Fruit fly (Drosophila melanogaster) whole organism, embryonic: ENCODE results near the gene sna.
A peak's percentile ranks its signal among the peaks of the same experiment; 100 is the strongest.

Experiments used
- CG10209 ChIP-seq: fragments of 200-800 bp; sonication (Bioruptor generic); optimal IDR thresholded peaks from 3 replicates; lab custom pipeline; 2017; ENCODE audit warnings: missing biosample characterization, mild to moderate bottlenecking, missing genetic modification characterization, missing genetic modification reagents
- CG1024 ChIP-seq: fragments of 200-800 bp; sonication (Bioruptor generic); IDR thresholded peaks from 2 replicates; pipeline ENCODE4 v1.3.6; 2022; ENCODE audit warnings: missing biosample characterization, missing genetic modification characterization
- CG14710 ChIP-seq: fragments of 200-800 bp; sonication (Bioruptor generic); optimal IDR thresholded peaks from 3 replicates; lab custom pipeline; 2019; ENCODE audit warnings: missing biosample characterization, mild to moderate bottlenecking, missing genetic modification characterization, moderate library complexity
- CG15479 ChIP-seq: fragments of 200-800 bp; sonication (Bioruptor generic); optimal IDR thresholded peaks from 3 replicates; lab custom pipeline; 2019; ENCODE audit warnings: missing biosample characterization, mild to moderate bottlenecking, missing genetic modification characterization, moderate library complexity
- CG17612 ChIP-seq: fragments of 200-800 bp; sonication (Bioruptor generic); IDR thresholded peaks from 2 replicates; pipeline ENCODE4 v1.3.6; 2022; ENCODE audit warnings: missing biosample characterization, missing genetic modification characterization
- CG18262 ChIP-seq: fragments of 200-800 bp; optimal IDR thresholded peaks from 3 replicates; lab custom pipeline; 2019; ENCODE audit warnings: missing biosample characterization, mild to moderate bottlenecking, missing genetic modification characterization, moderate library complexity
- CG18764 ChIP-seq: fragments of 200-800 bp; sonication (Bioruptor generic); optimal IDR thresholded peaks from 3 replicates; lab custom pipeline; 2016; ENCODE audit warnings: missing biosample characterization, missing genetic modification characterization
- CG31224 ChIP-seq: fragments of 200-800 bp; sonication (Bioruptor generic); IDR thresholded peaks from 2 replicates; pipeline ENCODE4 v1.3.6; 2022; ENCODE audit warnings: missing biosample characterization, missing genetic modification characterization
- CG3163 ChIP-seq: fragments of 200-800 bp; sonication (Bioruptor generic); optimal IDR thresholded peaks from 3 replicates; lab custom pipeline; 2016; ENCODE audit warnings: missing biosample characterization, missing genetic modification characterization
- CG34422 ChIP-seq: fragments of 200-800 bp; sonication (Bioruptor generic); IDR thresholded peaks from 3 replicates; pipeline ENCODE4 v1.3.6; 2022; ENCODE audit warnings: missing biosample characterization, missing genetic modification characterization
- CG3726 ChIP-seq: fragments of 200-800 bp; sonication (Bioruptor generic); IDR thresholded peaks from 3 replicates; pipeline ENCODE4, ENCODE4 v1.3.6; 2022; ENCODE audit warnings: missing biosample characterization, missing genetic modification characterization
- CG4404 ChIP-seq: fragments of 200-800 bp; sonication (Bioruptor generic); IDR thresholded peaks from 2 replicates; pipeline ENCODE4 v1.3.6; 2022; ENCODE audit warnings: missing biosample characterization, missing genetic modification characterization
- CG6272 ChIP-seq: fragments of 200-800 bp; sonication (Bioruptor generic); IDR thresholded peaks from 2 replicates; pipeline ENCODE4 v1.3.6; 2022; ENCODE audit warnings: missing biosample characterization, missing genetic modification characterization
- CG7357 ChIP-seq: fragments of 200-800 bp; sonication (Bioruptor generic); IDR thresholded peaks from 3 replicates; pipeline ENCODE4 v1.3.6; 2022; ENCODE audit warnings: missing biosample characterization, missing genetic modification characterization
- CG7556 ChIP-seq: fragments of 200-800 bp; sonication (Bioruptor generic); optimal IDR thresholded peaks from 2 replicates; lab custom pipeline; 2017; ENCODE audit warnings: missing biosample characterization, mild to moderate bottlenecking, missing genetic modification characterization
- CG7963 ChIP-seq: fragments of 200-800 bp; sonication (Bioruptor generic); IDR thresholded peaks from 3 replicates; pipeline ENCODE4 v1.3.6; 2022; ENCODE audit warnings: missing biosample characterization, missing genetic modification characterization; ENCODE audit not compliant: partially characterized antibody
- CG8944 ChIP-seq: fragments of 200-800 bp; sonication (Bioruptor generic); optimal IDR thresholded peaks from 3 replicates; lab custom pipeline; 2016; ENCODE audit warnings: missing biosample characterization, missing genetic modification characterization
- CG9437 ChIP-seq: fragments of 200-800 bp; sonication (Bioruptor generic); optimal IDR thresholded peaks from 2 replicates; lab custom pipeline; 2018; ENCODE audit warnings: missing biosample characterization, mild to moderate bottlenecking, missing genetic modification characterization
- CG9932 ChIP-seq: fragments of 200-800 bp; sonication (Bioruptor generic); IDR thresholded peaks from 2 replicates; pipeline ENCODE4 v1.3.6; 2022; ENCODE audit warnings: missing biosample characterization, missing genetic modification characterization
- Dek ChIP-seq: fragments of 200-800 bp; sonication (Bioruptor generic); optimal IDR thresholded peaks from 3 replicates; lab custom pipeline; 2019; ENCODE audit warnings: missing biosample characterization, mild to moderate bottlenecking, missing genetic modification characterization, moderate library complexity
- Drgx ChIP-seq: fragments of 200-800 bp; sonication (Bioruptor generic); IDR thresholded peaks from 2 replicates; pipeline ENCODE4 v1.3.6; 2022; ENCODE audit warnings: missing biosample characterization, missing genetic modification characterization
- Fer1 ChIP-seq: fragments of 200-800 bp; sonication (Bioruptor generic); optimal IDR thresholded peaks from 2 replicates; lab custom pipeline; 2017; ENCODE audit warnings: missing biosample characterization, mild to moderate bottlenecking, missing genetic modification characterization
- Fer2 ChIP-seq: fragments of 200-800 bp; sonication (Bioruptor generic); optimal IDR thresholded peaks from 2 replicates; lab custom pipeline; 2018; ENCODE audit warnings: missing biosample characterization, mild to moderate bottlenecking, missing genetic modification characterization, moderate library complexity
- Gug ChIP-seq: fragments of 200-800 bp; sonication (Bioruptor generic); IDR thresholded peaks from 4 replicates; pipeline ENCODE4 v1.3.6; 2022; ENCODE audit warnings: missing biosample characterization, missing genetic modification characterization
- H2.0 ChIP-seq: fragments of 200-800 bp; sonication (Bioruptor generic); IDR thresholded peaks from 2 replicates; pipeline ENCODE4 v1.3.6; 2022; ENCODE audit warnings: missing biosample characterization, missing genetic modification characterization
- HLHmδ ChIP-seq: fragments of 200-800 bp; sonication (Bioruptor generic); optimal IDR thresholded peaks from 2 replicates; lab custom pipeline; 2018; ENCODE audit warnings: missing biosample characterization, mild to moderate bottlenecking, missing genetic modification characterization, moderate library complexity
- Max ChIP-seq: fragments of 200-800 bp; sonication (Bioruptor generic); optimal IDR thresholded peaks from 2 replicates; lab custom pipeline; 2016; ENCODE audit warnings: missing biosample characterization, mild to moderate bottlenecking, missing genetic modification characterization
- Mes4 ChIP-seq: fragments of 200-800 bp; sonication (Bioruptor generic); optimal IDR thresholded peaks from 2 replicates; lab custom pipeline; 2016; ENCODE audit warnings: missing biosample characterization, missing genetic modification characterization
- Oli ChIP-seq: fragments of 200-800 bp; sonication (Bioruptor generic); optimal IDR thresholded peaks from 2 replicates; lab custom pipeline; 2018; ENCODE audit warnings: missing biosample characterization, mild to moderate bottlenecking, missing genetic modification characterization, moderate library complexity
- PHDP ChIP-seq: fragments of 200-800 bp; sonication (Bioruptor generic); optimal IDR thresholded peaks from 3 replicates; lab custom pipeline; 2018; ENCODE audit warnings: missing biosample characterization, mild to moderate bottlenecking, missing genetic modification characterization, moderate library complexity
- Poxn ChIP-seq: fragments of 200-800 bp; sonication (Bioruptor generic); IDR thresholded peaks from 2 replicates; pipeline ENCODE4 v1.3.6; 2022; ENCODE audit warnings: missing biosample characterization, missing genetic modification characterization
- Rfx ChIP-seq: fragments of 200-800 bp; sonication (Bioruptor generic); IDR thresholded peaks from 2 replicates; pipeline ENCODE4 v1.3.6; 2022; ENCODE audit warnings: missing biosample characterization, missing genetic modification characterization
- Ssrp ChIP-seq: fragments of 200-800 bp; sonication (Bioruptor generic); optimal IDR thresholded peaks from 2 replicates; lab custom pipeline; 2018; ENCODE audit warnings: missing biosample characterization, mild to moderate bottlenecking, missing genetic modification characterization, moderate library complexity
- amos ChIP-seq: fragments of 200-800 bp; sonication (Bioruptor generic); IDR thresholded peaks from 2 replicates; pipeline ENCODE4 v1.3.6; 2022; ENCODE audit warnings: missing biosample characterization, missing genetic modification characterization; ENCODE audit not compliant: partially characterized antibody
- bbx ChIP-seq: fragments of 200-800 bp; sonication (Bioruptor generic); IDR thresholded peaks from 2 replicates; pipeline ENCODE4 v1.3.6; 2022; ENCODE audit warnings: missing biosample characterization, missing genetic modification characterization; ENCODE audit not compliant: partially characterized antibody
- bowl ChIP-seq: fragments of 200-800 bp; sonication (Bioruptor generic); IDR thresholded peaks from 2 replicates; pipeline ENCODE4 v1.3.6; 2022; ENCODE audit warnings: missing biosample characterization, missing genetic modification characterization
- bsh ChIP-seq, 2 experiments: fragments of 200-800 bp; sonication (Bioruptor generic); optimal IDR thresholded peaks; 2 replicates each; lab custom pipeline; 2017 to 2018; ENCODE audit warnings: mild to moderate bottlenecking in 2 of 2, missing biosample characterization in 2 of 2, missing genetic modification characterization in 2 of 2, moderate library complexity in 1 of 2
- corto ChIP-seq: fragments of 200-800 bp; sonication (Bioruptor generic); optimal IDR thresholded peaks from 2 replicates; lab custom pipeline; 2016; ENCODE audit warnings: missing biosample characterization, mild to moderate bottlenecking, missing genetic modification characterization, moderate library complexity
- cwo ChIP-seq: fragments of 200-800 bp; sonication (Bioruptor generic); optimal IDR thresholded peaks from 3 replicates; lab custom pipeline; 2017; ENCODE audit warnings: missing biosample characterization, missing genetic modification characterization, mild to moderate bottlenecking, moderate library complexity, missing genetic modification reagents
- dimm ChIP-seq: fragments of 200-800 bp; sonication (Bioruptor generic); IDR thresholded peaks from 2 replicates; pipeline ENCODE4 v1.3.6; 2022; ENCODE audit warnings: missing biosample characterization, missing genetic modification characterization
- eyg ChIP-seq: fragments of 200-800 bp; sonication (Bioruptor generic); optimal IDR thresholded peaks from 3 replicates; lab custom pipeline; 2016; ENCODE audit warnings: missing biosample characterization, missing genetic modification characterization
- grau ChIP-seq: fragments of 200-800 bp; optimal IDR thresholded peaks from 3 replicates; lab custom pipeline; 2019; ENCODE audit warnings: missing biosample characterization, mild to moderate bottlenecking, missing genetic modification characterization, moderate library complexity
- grn ChIP-seq: fragments of 200-800 bp; sonication (Bioruptor generic); optimal IDR thresholded peaks from 3 replicates; lab custom pipeline; 2017; ENCODE audit warnings: missing biosample characterization, missing genetic modification characterization
- kah ChIP-seq: fragments of 200-800 bp; sonication (Bioruptor generic); optimal IDR thresholded peaks from 2 replicates; lab custom pipeline; 2018; ENCODE audit warnings: missing biosample characterization, mild to moderate bottlenecking, missing genetic modification characterization
- lab ChIP-seq: fragments of 200-800 bp; sonication (Bioruptor generic); optimal IDR thresholded peaks from 3 replicates; lab custom pipeline; 2017; ENCODE audit warnings: missing biosample characterization, missing genetic modification characterization, mild to moderate bottlenecking, moderate library complexity, missing genetic modification reagents
- prd ChIP-seq, 3 experiments: fragments of >200 bp in 2 of 3; fragments of 200-800 bp in 1 of 3; sonication (Bioruptor generic) in 1 of 3; optimal IDR thresholded peaks in 2 of 3; IDR thresholded peaks in 1 of 3; 2 replicates in 2 of 3; 3 replicates in 1 of 3; pipeline versions ENCODE4 v1.3.6 to Lab custom; 2017 to 2022; ENCODE audit warnings: missing biosample characterization in 1 of 3, missing genetic modification characterization in 1 of 3
- pzg ChIP-seq: fragments of 200-800 bp; sonication (Bioruptor generic); optimal IDR thresholded peaks from 3 replicates; lab custom pipeline; 2018; ENCODE audit warnings: missing biosample characterization, mild to moderate bottlenecking, missing genetic modification characterization, moderate library complexity
- sc ChIP-seq, 3 experiments: fragments of >200 bp in 2 of 3; fragments of 200-800 bp in 1 of 3; sonication (Bioruptor generic) in 1 of 3; optimal IDR thresholded peaks; 2 replicates in 2 of 3; 3 replicates in 1 of 3; lab custom pipeline; 2017; ENCODE audit warnings: mild to moderate bottlenecking in 1 of 3, missing biosample characterization in 1 of 3, missing genetic modification characterization in 1 of 3, missing genetic modification reagents in 1 of 3
- scrt ChIP-seq: fragments of 200-800 bp; sonication (Bioruptor generic); optimal IDR thresholded peaks from 2 replicates; lab custom pipeline; 2018; ENCODE audit warnings: missing biosample characterization, mild to moderate bottlenecking, missing genetic modification characterization, moderate library complexity
- zfh2 ChIP-seq: fragments of 200-800 bp; sonication (Bioruptor generic); optimal IDR thresholded peaks from 2 replicates; lab custom pipeline; 2016; ENCODE audit warnings: missing biosample characterization, missing genetic modification characterization

sna gene

dm6 chr2L:15432260-15432659 is 45.8 kb downstream of the sna start (continued):
- TF ChIP-seq sc (optimal IDR thresholded peaks at IDR 0.05; lab: Kevin White, UChicago), result no peak
- peak; percentile 11 for TF ChIP-seq sc (GFP tag; optimal IDR thresholded peaks at IDR 0.05; lab: Kevin White, UChicago)
- TF ChIP-seq Oli, result peak; percentile 27
- no peak for TF ChIP-seq Poxn (GFP tag; lab: Robert Waterston, UW)
- no peak for TF ChIP-seq Mes4 (GFP tag; lab: Kevin White, UChicago)
- TF ChIP-seq CG9932, result no peak
- TF ChIP-seq scrt (GFP tag; lab: Kevin White, UChicago), result no peak
- TF ChIP-seq CG3163, result no peak
- TF ChIP-seq grau (tag; lab: Kevin White, UChicago), result peak; percentile 26
- TF ChIP-seq prd (optimal IDR thresholded peaks at IDR 0.05; lab: Kevin White, UChicago), result no peak
- peak; percentile 66; the same call in 2 of the 3 replicates for TF ChIP-seq prd (GFP tag; IDR thresholded peaks at IDR 0.05; lab: Robert Waterston, UW)
- TF ChIP-seq bbx, result no peak
- no peak for TF ChIP-seq Rfx (GFP tag; lab: Robert Waterston, UW)
- TF ChIP-seq CG8944 (GFP tag; lab: Kevin White, UChicago), result no peak
- no peak for TF ChIP-seq corto (GFP tag; lab: Kevin White, UChicago)
- no peak for TF ChIP-seq CG9437 (GFP tag; lab: Kevin White, UChicago)
- TF ChIP-seq CG1024 (GFP tag; lab: Robert Waterston, UW), result no peak
- no peak for TF ChIP-seq CG17612 (GFP tag; lab: Robert Waterston, UW)
- peak; percentile 49 for TF ChIP-seq CG14710
- TF ChIP-seq Ssrp, result peak; percentile 29
- no peak for TF ChIP-seq Fer1
- TF ChIP-seq H2.0 (GFP tag; lab: Robert Waterston, UW), result no peak
- TF ChIP-seq cwo (GFP tag; lab: Kevin White, UChicago), result no peak
- TF ChIP-seq bowl (GFP tag; lab: Robert Waterston, UW), result no peak
- no peak for TF ChIP-seq zfh2 (GFP tag; lab: Kevin White, UChicago)
- TF ChIP-seq CG6272 (GFP tag; lab: Robert Waterston, UW), result no peak
- no peak for TF ChIP-seq CG18764 (GFP tag; lab: Kevin White, UChicago)
- TF ChIP-seq dimm, result no peak
- TF ChIP-seq Dek (tag; lab: Kevin White, UChicago), result no peak
- no peak for TF ChIP-seq HLHmδ
- peak; percentile 71 for TF ChIP-seq CG18262 (tag; lab: Kevin White, UChicago)
- no peak for TF ChIP-seq CG31224 (GFP tag; lab: Robert Waterston, UW)
- peak in 1 of 2 experiments; percentile 68 for TF ChIP-seq bsh (GFP tag; optimal IDR thresholded peaks at IDR 0.05; lab: Kevin White, UChicago)
- no peak for TF ChIP-seq CG7357 (GFP tag; lab: Robert Waterston, UW)
- no peak for TF ChIP-seq PHDP
- TF ChIP-seq CG7556, result peak; percentile 2
- TF ChIP-seq CG7963 (GFP tag; lab: Robert Waterston, UW), result no peak
- TF ChIP-seq CG34422, result no peak
- no peak for TF ChIP-seq pzg (GFP tag; lab: Kevin White, UChicago)
- TF ChIP-seq Drgx, result no peak
- no peak for TF ChIP-seq grn
- peak; percentile 31 for TF ChIP-seq lab (GFP tag; lab: Kevin White, UChicago)
- no peak for TF ChIP-seq CG10209 (GFP tag; lab: Kevin White, UChicago)
- no peak for TF ChIP-seq amos
- 0 out of 3 replicates have a peak, but pooled peaks have one; percentile 50 for TF ChIP-seq CG3726 (GFP tag; lab: Robert Waterston, UW)
- TF ChIP-seq CG15479, result no peak
- no peak for TF ChIP-seq Fer2 (tag; lab: Kevin White, UChicago)
- no peak for TF ChIP-seq eyg (GFP tag; lab: Kevin White, UChicago)
- TF ChIP-seq kah, result no peak
- peak; percentile 49; the same call in 1 of the 2 replicates for TF ChIP-seq CG4404 (GFP tag; lab: Robert Waterston, UW)
- no peak for TF ChIP-seq Gug (GFP tag; lab: Robert Waterston, UW)
- no peak for TF ChIP-seq Max
